Worm (Caenorhabditis elegans) whole organism, L1 larva: ENCODE measurements around the gene srx-98.

Experiments used
- ama-1 ChIP-seq: fragments of 150-350 bp; optimal IDR thresholded peaks from 2 replicates; lab custom pipeline; 2014
- blmp-1 ChIP-seq: fragments of 150-350 bp; optimal IDR thresholded peaks from 2 replicates; lab custom pipeline; 2014; ENCODE audit warnings: missing biosample characterization, missing genetic modification characterization
- ceh-63 ChIP-seq: fragments of 200-800 bp; sonication (Bioruptor generic); optimal IDR thresholded peaks from 2 replicates; lab custom pipeline; 2018; ENCODE audit warnings: mild to moderate bottlenecking, missing genetic modification characterization, missing compliant biosample characterization
- ceh-8 ChIP-seq: fragments of 200-800 bp; sonication (Bioruptor generic); optimal IDR thresholded peaks from 2 replicates; lab custom pipeline; 2018; ENCODE audit warnings: mild to moderate bottlenecking, missing genetic modification characterization, moderate library complexity, missing compliant biosample characterization
- ceh-90 ChIP-seq: sonication (generic microtip); optimal IDR thresholded peaks from 2 replicates; lab custom pipeline; 2016; ENCODE audit warnings: missing genetic modification characterization, missing compliant biosample characterization
- dpl-1 ChIP-seq, 3 experiments: fragments of 150-350 bp in 2 of 3; sonication (generic microtip) in 1 of 3; optimal IDR thresholded peaks; 2 replicates each; lab custom pipeline; 2014 to 2017; ENCODE audit warnings: missing biosample characterization in 3 of 3, missing genetic modification characterization in 3 of 3, missing genetic modification reagents in 3 of 3
- dsc-1 ChIP-seq: sonication (generic microtip); optimal IDR thresholded peaks from 2 replicates; lab custom pipeline; 2016; ENCODE audit warnings: mild to moderate bottlenecking, missing genetic modification characterization, missing compliant biosample characterization
- efl-1 ChIP-seq, 4 experiments: fragments of 150-350 bp; optimal IDR thresholded peaks in 3 of 4; peaks in 1 of 4; 1 replicate in 1 of 4; 2 replicates in 3 of 4; lab custom pipeline; 2014; ENCODE audit warnings: missing biosample characterization in 2 of 4, missing genetic modification characterization in 2 of 4, missing genetic modification reagents in 2 of 4
- egl-13 ChIP-seq: sonication (generic microtip); optimal IDR thresholded peaks from 2 replicates; lab custom pipeline; 2016; ENCODE audit warnings: missing genotype, missing genetic modification reagents, missing genetic modification characterization, missing compliant biosample characterization
- elt-2 ChIP-seq: sonication (generic microtip); optimal IDR thresholded peaks from 2 replicates; lab custom pipeline; 2016; ENCODE audit warnings: missing genetic modification characterization, mild to moderate bottlenecking, inconsistent platforms, missing compliant biosample characterization, missing genetic modification reagents
- ets-5 ChIP-seq: fragments of 200-800 bp; sonication (Bioruptor generic); IDR thresholded peaks from 2 replicates; pipeline ENCODE4 v1.3.6; 2022; ENCODE audit warnings: missing genetic modification characterization, missing compliant biosample characterization
- fkh-10 ChIP-seq: sonication (generic microtip); optimal IDR thresholded peaks from 2 replicates; lab custom pipeline; 2017; ENCODE audit warnings: missing biosample characterization, missing genetic modification reagents, missing genetic modification characterization
- fkh-4 ChIP-seq: sonication (generic microtip); optimal IDR thresholded peaks from 2 replicates; lab custom pipeline; 2016; ENCODE audit warnings: missing compliant biosample characterization, missing genetic modification characterization, borderline replicate concordance
- fkh-8 ChIP-seq: sonication (generic microtip); optimal IDR thresholded peaks from 2 replicates; lab custom pipeline; 2016; ENCODE audit warnings: mild to moderate bottlenecking, missing genetic modification characterization, missing compliant biosample characterization
- hlh-4 ChIP-seq: sonication (generic microtip); optimal IDR thresholded peaks from 2 replicates; lab custom pipeline; 2016; ENCODE audit warnings: mild to moderate bottlenecking, missing genetic modification characterization, missing compliant biosample characterization
- irx-1 ChIP-seq: sonication (generic microtip); optimal IDR thresholded peaks from 2 replicates; lab custom pipeline; 2016; ENCODE audit warnings: missing genetic modification characterization, missing compliant biosample characterization
- isw-1 ChIP-seq: fragments of 200-800 bp; sonication (Bioruptor generic); IDR thresholded peaks from 2 replicates; pipeline ENCODE4 v1.3.6; 2022; ENCODE audit warnings: missing genetic modification characterization, missing compliant biosample characterization
- jun-1 ChIP-seq: fragments of 150-350 bp; optimal IDR thresholded peaks from 2 replicates; lab custom pipeline; 2014; ENCODE audit warnings: missing biosample characterization, missing genetic modification reagents, missing genetic modification characterization
- lin-15B ChIP-seq: fragments of 150-350 bp; sonication (generic microtip); optimal IDR thresholded peaks from 3 replicates; lab custom pipeline; 2014; ENCODE audit warnings: missing biosample characterization, missing genetic modification characterization
- lin-35 ChIP-seq, 2 experiments: fragments of 150-350 bp; optimal IDR thresholded peaks; 2 replicates each; lab custom pipeline; 2014; ENCODE audit warnings: missing biosample characterization in 2 of 2, missing genetic modification characterization in 2 of 2, missing genetic modification reagents in 2 of 2
- lir-3 ChIP-seq: sonication (generic microtip); optimal IDR thresholded peaks from 2 replicates; lab custom pipeline; 2016; ENCODE audit warnings: mild to moderate bottlenecking, missing genetic modification characterization, moderate library complexity, missing compliant biosample characterization; ENCODE audit not compliant: poor library complexity
- mab-9 ChIP-seq: fragments of 200-800 bp; sonication (Bioruptor generic); IDR thresholded peaks from 2 replicates; pipeline ENCODE4 v1.3.6; 2022; ENCODE audit warnings: missing genetic modification reagents, missing genetic modification characterization, missing compliant biosample characterization
- mef-2 ChIP-seq: fragments of 150-350 bp; optimal IDR thresholded peaks from 2 replicates; lab custom pipeline; 2014; ENCODE audit warnings: missing biosample characterization, missing genetic modification characterization
- mep-1 ChIP-seq: fragments of 150-350 bp; optimal IDR thresholded peaks from 2 replicates; lab custom pipeline; 2014; ENCODE audit warnings: missing biosample characterization, missing genetic modification characterization
- nhr-12 ChIP-seq: sonication (generic microtip); optimal IDR thresholded peaks from 2 replicates; lab custom pipeline; 2017; ENCODE audit warnings: missing biosample characterization, missing genetic modification characterization
- nhr-20 ChIP-seq: sonication (generic microtip); optimal IDR thresholded peaks from 2 replicates; lab custom pipeline; 2016; ENCODE audit warnings: mild to moderate bottlenecking, missing genetic modification characterization, missing compliant biosample characterization
- nhr-237 ChIP-seq: fragments of 150-350 bp; optimal IDR thresholded peaks from 2 replicates; lab custom pipeline; 2014; ENCODE audit warnings: missing biosample characterization, missing genetic modification characterization
- nhr-28 ChIP-seq: fragments of 150-350 bp; optimal IDR thresholded peaks from 2 replicates; lab custom pipeline; 2014; ENCODE audit warnings: missing biosample characterization, missing genetic modification characterization
- nhr-47 ChIP-seq: sonication (generic microtip); optimal IDR thresholded peaks from 2 replicates; lab custom pipeline; 2016; ENCODE audit warnings: mild to moderate bottlenecking, missing genetic modification characterization, moderate library complexity, missing compliant biosample characterization
- nhr-77 ChIP-seq: fragments of 150-350 bp; optimal IDR thresholded peaks from 2 replicates; lab custom pipeline; 2014; ENCODE audit warnings: missing biosample characterization, missing genetic modification characterization
- nhr-90 ChIP-seq: sonication (generic microtip); optimal IDR thresholded peaks from 2 replicates; lab custom pipeline; 2016; ENCODE audit warnings: mild to moderate bottlenecking, missing genetic modification characterization, missing compliant biosample characterization; ENCODE audit not compliant: poor library complexity
- pag-3 ChIP-seq: sonication (generic microtip); optimal IDR thresholded peaks from 2 replicates; lab custom pipeline; 2017; ENCODE audit warnings: missing genetic modification characterization, mild to moderate bottlenecking, missing compliant biosample characterization, antibody characterized with exemption, borderline replicate concordance; ENCODE audit not compliant: insufficient read depth
- rnt-1 ChIP-seq: sonication (generic microtip); optimal IDR thresholded peaks from 2 replicates; lab custom pipeline; 2016; ENCODE audit warnings: mild to moderate bottlenecking, missing genetic modification characterization, moderate library complexity, missing compliant biosample characterization
- snpc-4 ChIP-seq: fragments of 150-350 bp; optimal IDR thresholded peaks from 2 replicates; lab custom pipeline; 2014; ENCODE audit warnings: missing biosample characterization, missing genetic modification characterization
- sox-4 ChIP-seq: sonication (generic microtip); optimal IDR thresholded peaks from 2 replicates; lab custom pipeline; 2016; ENCODE audit warnings: missing genetic modification characterization, missing compliant biosample characterization
- swsn-7 ChIP-seq: sonication (generic microtip); optimal IDR thresholded peaks from 2 replicates; lab custom pipeline; 2016; ENCODE audit warnings: missing genetic modification characterization, missing compliant biosample characterization
- tlp-1 ChIP-seq: fragments of 150-350 bp; optimal IDR thresholded peaks from 2 replicates; lab custom pipeline; 2014; ENCODE audit warnings: missing biosample characterization, missing genetic modification characterization
- unc-30 ChIP-seq: sonication (generic microtip); optimal IDR thresholded peaks from 2 replicates; lab custom pipeline; 2017; ENCODE audit warnings: missing biosample characterization, missing genetic modification characterization
- unc-86 ChIP-seq: sonication (generic microtip); optimal IDR thresholded peaks from 2 replicates; lab custom pipeline; 2016; ENCODE audit warnings: missing genetic modification characterization, missing compliant biosample characterization
- unc-98 ChIP-seq: fragments of 200-800 bp; sonication (Bioruptor generic); IDR thresholded peaks from 2 replicates; pipeline ENCODE4 v1.3.6; 2022; ENCODE audit warnings: missing genetic modification characterization, missing compliant biosample characterization
- vab-15 ChIP-seq: sonication (generic microtip); optimal IDR thresholded peaks from 2 replicates; lab custom pipeline; 2017; ENCODE audit warnings: missing genotype, mild to moderate bottlenecking, missing genetic modification characterization, missing compliant biosample characterization
- zip-4 ChIP-seq: fragments of 200-800 bp; sonication (Bioruptor generic); optimal IDR thresholded peaks from 2 replicates; lab custom pipeline; 2018; ENCODE audit warnings: mild to moderate bottlenecking, missing genetic modification characterization, moderate library complexity, missing compliant biosample characterization
- ztf-11 ChIP-seq, 2 experiments: sonication (generic microtip); optimal IDR thresholded peaks; 2 replicates each; lab custom pipeline; 2016 to 2017; ENCODE audit warnings: missing genetic modification characterization in 2 of 2, missing biosample characterization in 1 of 2, missing compliant biosample characterization in 1 of 2

The srx-98 gene

DNA sequence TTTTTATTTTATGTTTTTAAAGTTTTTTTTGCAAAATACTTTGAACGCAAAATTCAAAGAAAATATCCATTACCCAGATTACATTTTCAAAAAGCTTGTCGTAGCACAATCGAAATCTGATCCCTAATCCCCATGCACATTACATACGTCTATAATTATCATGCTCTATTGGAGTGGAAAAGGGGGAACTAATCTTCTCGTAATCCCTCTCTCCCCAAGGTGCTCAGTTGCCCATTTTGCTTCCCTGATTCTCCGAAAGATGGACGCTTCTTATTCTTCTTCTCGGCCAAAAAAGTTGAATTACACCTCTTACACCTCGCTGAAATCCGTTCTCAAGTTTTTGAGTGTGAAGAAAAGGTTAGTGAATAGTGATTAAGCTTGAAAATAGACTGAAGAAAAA, 40.2 kb upstream of the srx-98 start, which contains the start of gene fbxc-53:
fbxc-53 (plus strand) TSS at position 245 of the 400 bp plus-strand sequence.
- TF ChIP-seq blmp-1 (tag; lab: Kevin White, UChicago) (no peak), dsc-1 (tag; lab: Kevin White, UChicago) (peak; percentile 77), fkh-8 (peak; percentile 45)
- TF ChIP-seq, all 84 proteins: peak for 2

DNA sequence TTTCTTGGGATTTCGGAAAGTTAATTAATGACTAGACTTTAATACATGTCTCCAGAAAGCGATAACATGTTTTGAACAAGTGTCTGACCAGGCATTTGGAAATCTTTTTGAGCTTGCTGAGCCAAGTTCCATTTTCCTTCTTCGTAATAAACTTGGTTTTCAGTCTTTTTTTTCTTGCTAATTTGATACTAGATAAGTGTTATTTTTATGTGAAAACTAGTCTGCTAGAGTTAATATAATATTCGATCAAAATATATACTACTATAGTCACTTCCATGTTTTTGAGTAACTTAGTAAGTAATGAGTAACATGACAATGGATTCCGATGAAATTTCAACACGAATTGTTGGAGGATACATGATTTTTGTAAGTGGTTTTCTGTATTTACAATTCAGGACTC, 38.4 kb upstream of the srx-98 start, which contains the start of gene srx-110:
srx-110 (plus strand) TSS at position 301 of the 400 bp plus-strand sequence.
- TF ChIP-seq lir-3 (tag; lab: Kevin White, UChicago) (no peak), dpl-1 (GFP tag; optimal IDR thresholded peaks at IDR 0.05; lab: Kevin White, UChicago) (no peak), mef-2 (tag; lab: Kevin White, UChicago) (no peak), unc-30 (no peak), irx-1 (no peak), lin-35 (GFP tag; optimal IDR thresholded peaks at IDR 0.05; lab: Kevin White, UChicago) (no peak), fkh-8 (no peak), dsc-1 (tag; lab: Kevin White, UChicago) (no peak), elt-2 (tag; lab: Kevin White, UChicago) (no peak), hlh-4 (tag; lab: Kevin White, UChicago) (no peak), sox-4 (tag; lab: Kevin White, UChicago) (no peak), unc-86 (tag; lab: Kevin White, UChicago) (no peak), nhr-77 (tag; lab: Kevin White, UChicago) (no peak), ztf-11 (tag; optimal IDR thresholded peaks at IDR 0.05; lab: Kevin White, UChicago) (no peak), lin-15B (tag; lab: Kevin White, UChicago) (no peak), nhr-28 (tag; lab: Kevin White, UChicago) (no peak), nhr-47 (tag; lab: Kevin White, UChicago) (no peak)

ce11 chrII:3705320-3705719, 34.5 kb upstream of the srx-98 start, which contains the start of gene srx-108:
srx-108 (plus strand) TSS chrII:3705620.
- TF ChIP-seq efl-1 (optimal IDR thresholded peaks at IDR 0.05; lab: Kevin White, UChicago) = no peak
- TF ChIP-seq efl-1 (GFP tag; optimal IDR thresholded peaks at IDR 0.05 in 1 of 2; lab: Kevin White, UChicago) = peak in 1 of 2 experiments; percentile 54
- TF ChIP-seq egl-13 = no peak

ce11 chrII:3701305-3701704, 30.4 kb upstream of the srx-98 start, which contains the start of gene srx-105:
srx-105 (minus strand) TSS chrII:3701405.
- TF ChIP-seq rnt-1 = no peak
- no peak for TF ChIP-seq dsc-1 (tag; lab: Kevin White, UChicago)
- no peak for TF ChIP-seq swsn-7 (tag; lab: Kevin White, UChicago)
- no peak for TF ChIP-seq fkh-4 (tag; lab: Kevin White, UChicago)
- no peak for TF ChIP-seq fkh-8
- TF ChIP-seq nhr-77 (tag; lab: Kevin White, UChicago) = no peak
- no peak for TF ChIP-seq mep-1 (tag; lab: Kevin White, UChicago)
- no peak for TF ChIP-seq nhr-12 (tag; lab: Kevin White, UChicago)
- no peak for TF ChIP-seq sox-4 (tag; lab: Kevin White, UChicago)
- no peak for TF ChIP-seq ets-5
- no peak for TF ChIP-seq ama-1 (lab: Kevin White, UChicago)
- no peak for TF ChIP-seq fkh-10 (GFP tag; lab: Kevin White, UChicago)
- no peak for TF ChIP-seq snpc-4 (tag; lab: Kevin White, UChicago)
- TF ChIP-seq ztf-11 (tag; optimal IDR thresholded peaks at IDR 0.05; lab: Kevin White, UChicago) = no peak
- TF ChIP-seq nhr-237 = no peak
- TF ChIP-seq tlp-1 (tag; lab: Kevin White, UChicago) = no peak
- TF ChIP-seq unc-98 (GFP tag; lab: Robert Waterston, UW) = no peak
- TF ChIP-seq, all 84 proteins: peak for 0

DNA sequence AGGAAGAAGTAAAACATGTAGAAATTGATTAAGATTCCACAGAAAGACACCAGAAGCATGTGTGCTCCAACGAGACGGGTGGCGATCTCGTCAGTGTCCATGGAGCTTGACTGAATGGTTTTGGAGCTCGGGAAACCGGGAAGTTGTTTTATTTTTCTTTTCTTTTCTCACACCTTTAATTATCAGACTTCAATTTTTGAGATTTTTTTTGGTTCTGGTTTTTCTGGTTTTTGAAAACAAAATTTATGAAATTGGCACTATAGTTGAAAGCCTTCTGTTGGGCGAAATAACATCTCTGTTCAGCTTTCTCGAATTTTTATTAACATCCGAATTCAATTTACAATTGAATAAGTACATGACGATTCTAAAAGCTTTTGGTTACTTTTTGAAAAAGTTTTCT, 28.7 kb upstream of the srx-98 start, which contains the start of gene srx-104:
srx-104 (minus strand) TSS at position 101 of the 400 bp plus-strand sequence.
- TF ChIP-seq ets-5 = no peak
- no peak for TF ChIP-seq ceh-63
- TF ChIP-seq nhr-12 (tag; lab: Kevin White, UChicago) = no peak
- TF ChIP-seq pag-3 = no peak
- no peak for TF ChIP-seq hlh-4 (tag; lab: Kevin White, UChicago)
- no peak for TF ChIP-seq vab-15 (tag; lab: Kevin White, UChicago)
- no peak for TF ChIP-seq unc-86 (tag; lab: Kevin White, UChicago)
- no peak for TF ChIP-seq blmp-1 (tag; lab: Kevin White, UChicago)
- TF ChIP-seq nhr-237 = no peak
- TF ChIP-seq jun-1 (tag; lab: Kevin White, UChicago) = no peak
- TF ChIP-seq nhr-90 = no peak
- TF ChIP-seq nhr-20 (tag; lab: Kevin White, UChicago) = no peak
- TF ChIP-seq isw-1 = no peak
- no peak for TF ChIP-seq zip-4 (GFP tag; lab: Kevin White, UChicago)
- TF ChIP-seq mab-9 (GFP tag; lab: Robert Waterston, UW) = no peak
- no peak for TF ChIP-seq ceh-8 (GFP tag; lab: Kevin White, UChicago)
- no peak for TF ChIP-seq swsn-7 (tag; lab: Kevin White, UChicago)
- no peak for TF ChIP-seq ceh-90 (tag; lab: Kevin White, UChicago)
